Fruit fly (Drosophila melanogaster): ENCODE measurements around the gene CG43317.

dm6 chr3R:15788221-15788620 lies 46.0 kb downstream of the CG43317 start, which contains the start of gene Uros2:
- TF ChIP-seq CTCF (optimal IDR thresholded peaks at IDR 0.05): no peak
- TF ChIP-seq CG8478 (optimal IDR thresholded peaks at IDR 0.05): no peak

Data from S2 (cell line).